Fruit fly (Drosophila melanogaster) S2 (cell line): Measurements from ENCODE around the gene Cad89D.

Experiments
- CG8478 ChIP-seq: fragments of >200 bp; optimal IDR thresholded peaks from 2 replicates; lab custom pipeline; 2018
- CTCF ChIP-seq, 2 experiments: fragments of >200 bp; optimal IDR thresholded peaks; 2 replicates each; lab custom pipeline; 2018

Cad89D gene

DNA sequence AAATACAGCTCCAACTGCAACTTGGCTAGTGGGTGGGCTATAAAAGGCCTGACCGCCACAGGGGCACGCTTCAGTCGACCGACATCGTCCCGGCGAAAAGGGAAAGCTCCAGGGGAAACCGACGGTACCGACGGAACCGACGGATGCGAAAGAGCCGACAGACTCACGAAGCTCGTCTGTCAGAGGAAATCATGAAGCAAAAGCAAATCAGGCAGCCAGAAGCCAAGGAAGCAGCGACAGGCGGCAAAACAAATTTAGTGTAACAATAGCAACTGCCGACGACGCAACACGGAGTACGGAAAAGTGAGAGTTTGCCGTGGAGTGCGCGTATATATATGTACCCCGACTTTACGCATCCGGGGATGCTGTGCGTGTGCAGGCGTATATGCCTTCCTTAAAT, 18.2 kb downstream of the Cad89D start, which contains the start of gene Gyc89Db:
Gene Gyc89Db (plus strand): TSS at position 78 of the 400 bp plus-strand sequence.
- no peak for TF ChIP-seq CTCF (optimal IDR thresholded peaks at IDR 0.05; lab: Kevin White, UChicago)

DNA sequence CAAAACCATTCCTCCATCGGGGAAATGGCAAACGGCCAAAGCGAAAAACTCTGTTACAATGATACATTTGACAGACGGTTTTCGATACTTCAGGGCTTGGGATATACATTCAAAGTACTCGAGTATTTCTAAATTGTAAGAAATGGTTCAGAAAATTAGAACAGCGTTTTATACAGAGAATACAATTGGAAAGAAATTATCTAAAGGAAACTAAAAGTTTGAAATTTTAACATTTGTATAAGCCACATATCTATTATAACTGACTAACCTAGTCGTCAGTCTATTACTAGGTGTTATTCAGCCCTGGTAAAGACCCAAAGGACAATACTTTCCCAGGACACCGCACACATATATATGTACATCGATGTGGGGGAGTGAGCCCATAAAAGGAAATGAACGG, 18.8 kb downstream of the Cad89D start:
- no peak for TF ChIP-seq CG8478 (lab: Kevin White, UChicago)
- TF ChIP-seq CTCF (optimal IDR thresholded peaks at IDR 0.05; lab: Kevin White, UChicago): no peak

dm6 chr3R:16472301-16472700, 22.9 kb downstream of the Cad89D start, which contains the start of gene Gyc89Da:
Gene Gyc89Da (plus strand): TSS chr3R:16472601.
- TF ChIP-seq CTCF (optimal IDR thresholded peaks at IDR 0.05; lab: Kevin White, UChicago) (no peak), CG8478 (lab: Kevin White, UChicago) (no peak)

- no peak for TF ChIP-seq CTCF (optimal IDR thresholded peaks at IDR 0.05; lab: Kevin White, UChicago)
- no peak for TF ChIP-seq CG8478 (lab: Kevin White, UChicago)
Measured at dm6 chr3R:16469501-16470263, 25.5 kb downstream of the Cad89D start, which contains the start of the genes CG42232 and CSN5. Gene CG42232 (minus strand): TSS chr3R:16469663. Gene CSN5 (plus strand): TSS chr3R:16470099.

dm6 chr3R:16468556-16468955, 26.7 kb downstream of the Cad89D start:
- TF ChIP-seq CTCF (optimal IDR thresholded peaks at IDR 0.05; lab: Kevin White, UChicago) (no peak), CG8478 (lab: Kevin White, UChicago) (no peak)

DNA sequence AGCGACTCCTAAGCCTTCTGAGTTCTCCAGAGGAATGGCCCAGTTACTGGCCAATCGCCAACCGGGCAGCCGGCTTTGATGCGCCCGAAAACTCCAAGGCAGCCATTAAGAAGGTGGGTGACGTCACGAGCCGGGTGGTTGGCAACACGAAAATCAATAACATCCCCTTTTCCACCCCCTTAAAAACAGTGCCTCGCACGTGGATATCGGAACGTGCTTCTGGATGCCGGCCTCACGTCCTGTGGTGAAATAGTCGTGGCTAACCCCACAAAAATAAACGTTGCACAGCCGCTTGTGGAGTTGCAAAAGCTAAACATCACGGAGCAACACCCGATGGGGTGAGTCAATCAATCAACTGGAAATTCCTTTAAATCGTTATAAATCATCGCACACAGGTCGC, 38.6 kb downstream of the Cad89D start:
- TF ChIP-seq CG8478 (lab: Kevin White, UChicago): no peak
- no peak for TF ChIP-seq CTCF (optimal IDR thresholded peaks at IDR 0.05; lab: Kevin White, UChicago)

- no peak for TF ChIP-seq CG8478 (lab: Kevin White, UChicago)
- TF ChIP-seq CTCF (optimal IDR thresholded peaks at IDR 0.05; lab: Kevin White, UChicago): no peak
Measured at dm6 chr3R:16455875-16456274, 39.3 kb downstream of the Cad89D start, which contains the start of gene CG14883. Gene CG14883 (plus strand): TSS chr3R:16456052.

DNA sequence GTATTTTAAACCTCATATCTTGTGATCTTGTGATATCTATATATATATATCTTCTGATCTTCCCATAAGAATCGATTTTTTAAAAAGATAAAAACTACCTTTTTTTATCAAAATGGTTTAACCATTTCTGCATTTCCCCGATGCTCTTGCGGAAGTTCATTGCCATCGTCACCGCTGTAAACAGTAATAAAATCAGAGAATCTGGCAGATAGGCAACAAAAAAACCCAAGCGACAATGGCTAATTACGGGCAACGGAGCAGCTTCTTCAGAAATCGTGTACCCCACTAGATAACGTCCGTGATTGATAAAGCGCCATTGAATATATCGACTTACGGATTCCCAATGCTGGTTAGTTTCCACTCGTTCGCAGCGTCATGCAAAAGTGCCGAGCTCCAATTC, 41.0 kb downstream of the Cad89D start, which contains the start of gene CG10405:
Gene CG10405 (plus strand): TSS at position 301 of the 400 bp plus-strand sequence.
- TF ChIP-seq CTCF (optimal IDR thresholded peaks at IDR 0.05; lab: Kevin White, UChicago) (no peak), CG8478 (lab: Kevin White, UChicago) (no peak)

- TF ChIP-seq CTCF (optimal IDR thresholded peaks at IDR 0.05; lab: Kevin White, UChicago): peak in 1 of 2 experiments; percentile 24
- no peak for TF ChIP-seq CG8478 (lab: Kevin White, UChicago)
Measured at dm6 chr3R:16453597-16453996, 41.6 kb downstream of the Cad89D start, which contains the start of gene Pak3. Gene Pak3 (minus strand): TSS chr3R:16453821.

- TF ChIP-seq CG8478 (lab: Kevin White, UChicago) (no peak), CTCF (optimal IDR thresholded peaks at IDR 0.05; lab: Kevin White, UChicago) (no peak)
Measured at dm6 chr3R:16452954-16453587, 42.2 kb downstream of the Cad89D start.

DNA sequence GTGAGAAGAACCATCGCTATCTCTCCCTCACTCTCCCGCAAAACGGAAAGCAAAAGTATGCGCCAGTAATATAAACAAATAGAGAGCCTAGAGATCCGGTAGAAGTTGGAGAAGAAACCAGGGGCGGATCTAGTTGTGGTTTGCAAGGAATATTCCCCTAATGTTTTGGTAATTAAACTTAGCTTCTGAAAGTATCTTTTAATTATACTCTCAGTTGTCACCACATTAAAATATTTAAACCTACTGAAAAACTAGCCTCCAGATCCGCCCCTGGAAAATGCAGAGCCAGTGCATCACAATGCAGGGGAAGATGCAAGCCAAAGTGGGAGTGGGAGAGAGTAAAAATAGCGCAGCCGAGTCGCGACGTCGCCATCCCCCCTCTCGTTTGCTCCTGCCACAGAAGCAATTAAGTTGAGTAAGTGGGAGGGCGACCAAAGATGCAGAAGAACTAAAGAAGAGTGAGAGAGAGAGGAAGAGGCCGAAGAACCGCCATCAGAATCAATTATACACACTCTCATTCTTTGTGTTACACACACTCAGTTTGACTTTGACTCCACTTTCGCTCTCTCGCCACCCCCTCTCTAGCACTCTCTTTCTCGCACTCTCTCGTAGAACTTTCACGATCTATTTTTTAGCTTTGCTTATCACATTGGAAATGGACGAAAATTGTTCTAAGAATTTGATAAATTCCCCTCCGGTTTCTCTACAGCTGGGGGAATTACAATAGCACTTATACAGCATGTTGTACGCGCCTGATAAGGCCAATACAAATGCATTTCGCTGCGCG, 45.8 kb downstream of the Cad89D start:
- TF ChIP-seq CTCF (optimal IDR thresholded peaks at IDR 0.05; lab: Kevin White, UChicago) (no peak), CG8478 (lab: Kevin White, UChicago) (no peak)

DNA sequence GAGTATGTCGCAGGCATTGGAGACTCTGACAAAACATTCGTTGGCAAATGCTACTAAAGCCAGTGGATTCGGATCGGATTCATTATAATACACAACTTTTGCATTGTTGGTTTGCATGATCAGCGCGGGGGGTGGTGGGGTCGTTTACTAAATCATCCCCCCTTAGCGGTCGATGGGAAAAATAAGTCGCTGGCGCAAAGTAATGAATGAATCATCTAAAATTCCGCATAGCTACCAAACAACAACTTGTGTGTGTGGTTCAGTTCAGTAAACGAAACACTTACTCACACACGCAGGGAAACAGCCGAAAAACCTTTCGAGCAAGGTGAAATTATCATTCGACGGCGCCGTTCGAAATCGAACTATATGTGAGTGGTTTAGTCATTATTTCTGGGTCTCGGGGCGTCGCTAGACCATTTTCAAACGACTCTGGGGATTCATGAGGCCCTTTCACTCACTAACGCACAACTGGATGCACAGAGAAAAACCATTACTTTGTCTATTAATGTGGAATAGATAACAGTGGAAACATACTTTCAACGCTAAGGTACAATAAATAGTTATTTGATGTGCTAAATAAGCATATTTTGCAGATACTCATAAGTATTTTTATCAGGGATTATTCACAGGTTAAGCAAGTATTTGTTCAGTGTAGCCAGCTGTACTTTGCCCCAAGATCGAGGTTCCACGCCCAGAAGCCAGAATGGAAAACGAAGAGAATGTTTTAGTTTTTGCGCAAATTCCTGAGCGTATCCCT, 46.7 kb downstream of the Cad89D start:
- TF ChIP-seq CTCF (optimal IDR thresholded peaks at IDR 0.05; lab: Kevin White, UChicago) (no peak), CG8478 (lab: Kevin White, UChicago) (no peak)

DNA sequence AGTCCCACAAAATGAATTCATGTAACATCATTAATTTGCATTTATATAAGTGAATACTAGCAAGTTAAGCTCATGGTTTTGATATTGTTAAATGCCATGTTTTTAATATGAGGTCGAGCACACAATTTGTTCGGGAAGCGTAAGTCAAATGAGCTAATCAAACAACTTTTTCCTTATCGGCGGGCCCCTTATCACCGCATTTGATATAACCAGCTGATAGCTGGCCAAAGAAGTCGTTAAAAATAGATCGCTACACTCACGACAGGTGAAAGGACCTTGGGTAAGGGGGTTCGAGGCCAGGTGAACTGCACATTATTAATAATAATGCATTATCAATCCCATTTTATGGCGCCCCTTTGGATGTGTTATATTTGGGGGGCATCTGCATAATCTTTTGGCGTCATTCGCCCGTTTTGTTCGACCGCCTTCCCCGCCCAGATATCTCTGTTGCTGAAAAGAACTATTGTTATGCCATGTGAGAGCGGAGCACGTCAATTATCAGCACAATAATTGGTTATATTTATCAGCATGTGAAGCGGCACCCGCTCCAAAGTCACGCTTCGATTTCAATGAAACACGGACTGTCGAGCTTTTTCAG, 47.7 kb downstream of the Cad89D start:
- TF ChIP-seq CTCF (optimal IDR thresholded peaks at IDR 0.05; lab: Kevin White, UChicago) (no peak), CG8478 (lab: Kevin White, UChicago) (no peak)
